Fruit fly (Drosophila melanogaster) whole organism: ENCODE results near the gene kek1.

ENCODE experiments used
- Dll ChIP-seq: fragments of >200 bp; optimal IDR thresholded peaks from 2 replicates; lab custom pipeline; 2017
- pan ChIP-seq: fragments of >200 bp; optimal IDR thresholded peaks from 2 replicates; lab custom pipeline; 2017
- psq ChIP-seq: fragments of >200 bp; optimal IDR thresholded peaks from 2 replicates; lab custom pipeline; 2017
- usp ChIP-seq: fragments of >200 bp; optimal IDR thresholded peaks from 2 replicates; lab custom pipeline; 2017; ENCODE audit warnings: missing biosample characterization, missing genetic modification characterization, mixed read lengths

DNA sequence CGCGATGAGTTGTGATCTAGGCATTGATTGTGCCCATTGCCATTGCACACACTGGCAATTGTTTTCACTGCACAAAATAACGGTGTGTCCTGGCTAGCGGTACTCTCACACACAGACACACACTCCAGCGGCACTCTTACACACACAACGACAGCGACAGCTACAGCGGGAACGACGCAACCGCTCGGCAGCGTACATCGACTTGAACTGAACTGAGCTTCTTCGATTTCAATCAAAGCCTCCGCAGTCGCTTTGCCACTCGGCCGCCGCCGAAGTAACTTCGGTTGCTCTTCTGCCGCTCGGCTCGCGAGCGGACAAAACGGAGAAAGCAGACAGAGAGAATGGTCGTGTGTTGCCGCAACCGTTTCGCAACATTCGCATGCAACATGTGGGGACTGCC lies at the start of gene kek1:
- TF ChIP-seq Dll (lab: Kevin White, UChicago) (no peak), usp (GFP tag; lab: Kevin White, UChicago) (no peak), pan (lab: Kevin White, UChicago) (no peak), psq (lab: Kevin White, UChicago) (no peak)
